Worm (Caenorhabditis elegans): Measurements from ENCODE around the gene tps-1.
A peak's percentile ranks its signal among the peaks of the same experiment; 100 is the strongest.

Gene tps-1

ce11 chrX:17461958-17462357 is 12.4 kb downstream of the tps-1 start:
- TF ChIP-seq hlh-1 (tag; optimal IDR thresholded peaks at IDR 0.05) (peak; percentile 32), ceh-83 (GFP tag; optimal IDR thresholded peaks at IDR 0.05) (no peak)

ce11 chrX:17458887-17459286 is 15.4 kb downstream of the tps-1 start, which contains the start of gene mlc-1:
Gene mlc-1 (plus strand): TSS chrX:17459210.
- no peak for TF ChIP-seq sptf-1 (tag; optimal IDR thresholded peaks at IDR 0.05)
- peak; percentile 77 for TF ChIP-seq hlh-1 (tag; optimal IDR thresholded peaks at IDR 0.05)
- TF ChIP-seq nhr-237 (tag; optimal IDR thresholded peaks at IDR 0.05), result no peak
- TF ChIP-seq ceh-83 (GFP tag; optimal IDR thresholded peaks at IDR 0.05), result peak; percentile 24
- no peak for TF ChIP-seq mls-2 (tag; optimal IDR thresholded peaks at IDR 0.05)
- no peak for TF ChIP-seq pha-4 (tag; optimal IDR thresholded peaks at IDR 0.05)
- peak; percentile 86 for TF ChIP-seq unc-120 (tag; optimal IDR thresholded peaks at IDR 0.05; ENCODE audit: poor library complexity, severe bottlenecking)
- TF ChIP-seq lin-13 (tag; optimal IDR thresholded peaks at IDR 0.05), result no peak
- TF ChIP-seq ces-1 (GFP tag; optimal IDR thresholded peaks at IDR 0.05), result no peak
- no peak for TF ChIP-seq lin-32 (GFP tag; optimal IDR thresholded peaks at IDR 0.05)
- no peak for TF ChIP-seq nhr-76 (tag; optimal IDR thresholded peaks at IDR 0.05)
- no peak for TF ChIP-seq nhr-12 (tag; optimal IDR thresholded peaks at IDR 0.05)
- no peak for TF ChIP-seq ceh-43 (GFP tag; optimal IDR thresholded peaks at IDR 0.05)
- TF ChIP-seq lsy-2 (tag; optimal IDR thresholded peaks at IDR 0.05), result no peak
- TF ChIP-seq nhr-28 (tag; optimal IDR thresholded peaks at IDR 0.05), result no peak

- TF ChIP-seq unc-120 (tag; optimal IDR thresholded peaks at IDR 0.05; ENCODE audit: poor library complexity, severe bottlenecking) (peak; percentile 97), nhr-12 (tag; optimal IDR thresholded peaks at IDR 0.05) (no peak), snpc-4 (tag; optimal IDR thresholded peaks at IDR 0.05) (no peak), cnd-1 (tag; optimal IDR thresholded peaks at IDR 0.05) (no peak), M03D4.4 (tag; optimal IDR thresholded peaks at IDR 0.05) (peak; percentile 51), nhr-237 (tag; optimal IDR thresholded peaks at IDR 0.05) (no peak), unc-62 (GFP tag; optimal IDR thresholded peaks at IDR 0.05) (peak; percentile 37), hlh-1 (tag; optimal IDR thresholded peaks at IDR 0.05) (peak; percentile 72), elt-3 (tag; optimal IDR thresholded peaks at IDR 0.05) (no peak)
These were observed 17.7 kb downstream of the tps-1 start, which contains the start of gene mlc-2 for ce11 chrX:17456536-17457165. Gene mlc-2 (minus strand): TSS chrX:17456586.

- TF ChIP-seq ceh-39 (tag; optimal IDR thresholded peaks at IDR 0.05) (no peak), ztf-11 (tag; optimal IDR thresholded peaks at IDR 0.05) (no peak), nhr-12 (tag; optimal IDR thresholded peaks at IDR 0.05) (no peak), mab-5 (tag; optimal IDR thresholded peaks at IDR 0.05) (no peak), hlh-1 (tag; optimal IDR thresholded peaks at IDR 0.05) (peak; percentile 70), ham-2 (GFP tag; optimal IDR thresholded peaks at IDR 0.05) (peak; percentile 60), lin-32 (GFP tag; optimal IDR thresholded peaks at IDR 0.05) (no peak), zip-8 (tag; optimal IDR thresholded peaks at IDR 0.05) (no peak), unc-120 (tag; optimal IDR thresholded peaks at IDR 0.05; ENCODE audit: poor library complexity, severe bottlenecking) (peak; percentile 16), mep-1 (tag; optimal IDR thresholded peaks at IDR 0.05) (peak; percentile 69), sptf-1 (tag; optimal IDR thresholded peaks at IDR 0.05) (peak; percentile 59), unc-62 (GFP tag; optimal IDR thresholded peaks at IDR 0.05) (no peak), nhr-2 (tag; optimal IDR thresholded peaks at IDR 0.05) (no peak), lin-13 (tag; optimal IDR thresholded peaks at IDR 0.05) (peak; percentile 57), sem-2 (GFP tag; optimal IDR thresholded peaks at IDR 0.05) (no peak), flh-1 (GFP tag; optimal IDR thresholded peaks at IDR 0.05) (no peak), blmp-1 (tag; optimal IDR thresholded peaks at IDR 0.05) (no peak), snpc-4 (tag; optimal IDR thresholded peaks at IDR 0.05) (no peak), ceh-43 (GFP tag; optimal IDR thresholded peaks at IDR 0.05) (peak; percentile 14), elt-1 (tag; optimal IDR thresholded peaks at IDR 0.05; ENCODE audit: borderline replicate concordance, insufficient read depth) (no peak), nhr-237 (tag; optimal IDR thresholded peaks at IDR 0.05) (no peak), M03D4.4 (tag; optimal IDR thresholded peaks at IDR 0.05) (no peak), mls-2 (tag; optimal IDR thresholded peaks at IDR 0.05) (peak; percentile 39), ces-1 (GFP tag; optimal IDR thresholded peaks at IDR 0.05) (peak; percentile 57), unc-39 (tag; optimal IDR thresholded peaks at IDR 0.05) (no peak), drap-1 (GFP tag; optimal IDR thresholded peaks at IDR 0.05) (peak; percentile 1), tbx-8 (GFP tag; optimal IDR thresholded peaks at IDR 0.05) (no peak), lsy-2 (tag; optimal IDR thresholded peaks at IDR 0.05) (peak; percentile 58), pha-4 (tag; optimal IDR thresholded peaks at IDR 0.05) (peak; percentile 66), ceh-83 (GFP tag; optimal IDR thresholded peaks at IDR 0.05) (no peak), cnd-1 (tag; optimal IDR thresholded peaks at IDR 0.05) (no peak)
These were observed 22.9 kb downstream of the tps-1 start, which contains the start of gene C36E6.2 for ce11 chrX:17451410-17451809. Gene C36E6.2 (plus strand): TSS chrX:17451670.
